Worm (Caenorhabditis elegans) whole organism, mixed stage, embryonic: Measurements from ENCODE around the gene T23F11.2.

ENCODE experiments used
- M03D4.4 ChIP-seq: sonication (generic microtip); optimal IDR thresholded peaks from 2 replicates; lab custom pipeline; 2017; ENCODE audit warnings: mild to moderate bottlenecking, missing genetic modification characterization, missing compliant biosample characterization
- ceh-83 ChIP-seq: fragments of 200-800 bp; sonication (Bioruptor generic); optimal IDR thresholded peaks from 2 replicates; lab custom pipeline; 2018; ENCODE audit warnings: mild to moderate bottlenecking, missing genetic modification characterization, missing compliant biosample characterization
- ces-1 ChIP-seq: fragments of 150-350 bp; optimal IDR thresholded peaks from 2 replicates; lab custom pipeline; 2014; ENCODE audit warnings: missing biosample characterization, missing genetic modification reagents, missing genetic modification characterization
- elt-3 ChIP-seq: fragments of 150-350 bp; optimal IDR thresholded peaks from 2 replicates; lab custom pipeline; 2014; ENCODE audit warnings: missing biosample characterization, missing genetic modification characterization
- flh-1 ChIP-seq: fragments of 200-800 bp; sonication (Bioruptor generic); optimal IDR thresholded peaks from 2 replicates; lab custom pipeline; 2018; ENCODE audit warnings: mild to moderate bottlenecking, missing genetic modification characterization, moderate library complexity, missing compliant biosample characterization
- lsy-2 ChIP-seq: fragments of 150-350 bp; optimal IDR thresholded peaks from 2 replicates; lab custom pipeline; 2014; ENCODE audit warnings: missing biosample characterization, missing genetic modification characterization
- nhr-12 ChIP-seq: fragments of 150-350 bp; optimal IDR thresholded peaks from 2 replicates; lab custom pipeline; 2014; ENCODE audit warnings: missing biosample characterization, missing genetic modification characterization
- nhr-237 ChIP-seq: fragments of 150-350 bp; optimal IDR thresholded peaks from 2 replicates; lab custom pipeline; 2014; ENCODE audit warnings: missing biosample characterization, missing genetic modification characterization
- nhr-76 ChIP-seq: sonication (generic microtip); optimal IDR thresholded peaks from 2 replicates; lab custom pipeline; 2017; ENCODE audit warnings: missing biosample characterization, missing genetic modification characterization
- snpc-4 ChIP-seq: fragments of 150-350 bp; optimal IDR thresholded peaks from 2 replicates; lab custom pipeline; 2014; ENCODE audit warnings: missing biosample characterization, missing genetic modification characterization
- unc-120 ChIP-seq: sonication (generic microtip); optimal IDR thresholded peaks from 2 replicates; lab custom pipeline; 2017; ENCODE audit warnings: missing genetic modification characterization, missing compliant biosample characterization; ENCODE audit not compliant: poor library complexity, severe bottlenecking
- unc-39 ChIP-seq: fragments of 150-350 bp; optimal IDR thresholded peaks from 2 replicates; lab custom pipeline; 2014; ENCODE audit warnings: missing biosample characterization, missing genetic modification characterization
- unc-62 ChIP-seq: fragments of 150-350 bp; optimal IDR thresholded peaks from 2 replicates; lab custom pipeline; 2014; ENCODE audit warnings: missing biosample characterization, missing genetic modification reagents, missing genetic modification characterization
- ztf-11 ChIP-seq: fragments of 150-350 bp; optimal IDR thresholded peaks from 2 replicates; lab custom pipeline; 2014; ENCODE audit warnings: missing biosample characterization, missing genetic modification characterization

ce11 chrIII:4695057-4695456, 39.8 kb upstream of the T23F11.2 start, which contains the start of gene T04A8.7:
- TF ChIP-seq ztf-11: no peak
- TF ChIP-seq unc-120 (tag; lab: Kevin White, UChicago): no peak
- TF ChIP-seq nhr-237 (tag; lab: Kevin White, UChicago): no peak
- no peak for TF ChIP-seq nhr-76 (tag; lab: Kevin White, UChicago)
- no peak for TF ChIP-seq snpc-4 (tag; lab: Kevin White, UChicago)
- TF ChIP-seq elt-3: no peak
- TF ChIP-seq unc-62 (GFP tag; lab: Kevin White, UChicago): no peak
- no peak for TF ChIP-seq flh-1 (GFP tag; lab: Kevin White, UChicago)
- TF ChIP-seq unc-39 (tag; lab: Kevin White, UChicago): no peak
- TF ChIP-seq lsy-2 (tag; lab: Kevin White, UChicago): no peak
- no peak for TF ChIP-seq nhr-12
- no peak for TF ChIP-seq ceh-83 (GFP tag; lab: Kevin White, UChicago)
- no peak for TF ChIP-seq ces-1 (GFP tag; lab: Kevin White, UChicago)
- TF ChIP-seq M03D4.4 (tag; lab: Kevin White, UChicago): no peak
